Worm (Caenorhabditis elegans) whole organism, L4/young adult: Measurements from ENCODE around the gene aat-6.
"Not testable (repeated sequence)": the region's sequence is repeated elsewhere in the genome, so short reads cannot be mapped to it uniquely, and the experiment has no call there.

Experiments used
- W03F9.2 ChIP-seq: fragments of 150-350 bp; optimal IDR thresholded peaks from 2 replicates; lab custom pipeline; 2014; ENCODE audit warnings: missing biosample characterization, missing genetic modification characterization
- dao-5 ChIP-seq: sonication (generic microtip); optimal IDR thresholded peaks from 2 replicates; lab custom pipeline; 2016; ENCODE audit warnings: missing genotype, missing genetic modification characterization, moderate library complexity, missing compliant biosample characterization
- him-1 ChIP-seq: sonication (generic microtip); optimal IDR thresholded peaks from 2 replicates; lab custom pipeline; 2016; ENCODE audit warnings: missing genotype, missing genetic modification reagents, missing genetic modification characterization, missing compliant biosample characterization

The aat-6 gene

ce11 chrV:11497475-11497874 is 27.0 kb upstream of the aat-6 start:
- no peak for TF ChIP-seq him-1
- TF ChIP-seq dao-5 (tag; lab: Kevin White, UChicago) = no peak
- no peak for TF ChIP-seq W03F9.2 (tag; lab: Kevin White, UChicago)

ce11 chrV:11496283-11496682 is 25.8 kb upstream of the aat-6 start, which contains the start of gene htrl-1:
Gene htrl-1 (minus strand): TSS chrV:11496383.
- TF ChIP-seq him-1 (no peak), dao-5 (tag; lab: Kevin White, UChicago) (no peak), W03F9.2 (tag; lab: Kevin White, UChicago) (no peak)

ce11 chrV:11492456-11492855 is 22.0 kb upstream of the aat-6 start, which contains the start of gene T11F9.21:
Gene T11F9.21 (plus strand): TSS chrV:11492756.
- TF ChIP-seq him-1 (no peak), W03F9.2 (tag; lab: Kevin White, UChicago) (no peak), dao-5 (tag; lab: Kevin White, UChicago) (no peak)

ce11 chrV:11490382-11490781 is 19.9 kb upstream of the aat-6 start, which contains the start of gene dhs-19:
Gene dhs-19 (minus strand): TSS chrV:11490482.
- TF ChIP-seq dao-5 (tag; lab: Kevin White, UChicago) (no peak), him-1 (no peak), W03F9.2 (tag; lab: Kevin White, UChicago) (no peak)

- TF ChIP-seq W03F9.2 (tag; lab: Kevin White, UChicago) (no peak), dao-5 (tag; lab: Kevin White, UChicago) (no peak), him-1 (no peak)
These were observed 17.8 kb upstream of the aat-6 start for ce11 chrV:11488288-11488687.

ce11 chrV:11486680-11487079 is 16.2 kb upstream of the aat-6 start, which contains the start of gene T11F9.10:
Gene T11F9.10 (plus strand): TSS chrV:11486980.
- TF ChIP-seq W03F9.2 (tag; lab: Kevin White, UChicago) (no peak), him-1 (no peak), dao-5 (tag; lab: Kevin White, UChicago) (no peak)

- no peak for TF ChIP-seq W03F9.2 (tag; lab: Kevin White, UChicago)
- no peak for TF ChIP-seq him-1
- TF ChIP-seq dao-5 (tag; lab: Kevin White, UChicago) = no peak
These were observed 15.1 kb upstream of the aat-6 start, which contains the start of gene srh-1 for ce11 chrV:11485558-11485957. Gene srh-1 (plus strand): TSS chrV:11485858.

ce11 chrV:11484404-11484803 is 13.9 kb upstream of the aat-6 start:
- no peak for TF ChIP-seq dao-5 (tag; lab: Kevin White, UChicago)

- TF ChIP-seq him-1; W03F9.2 (tag; lab: Kevin White, UChicago); dao-5 (tag; lab: Kevin White, UChicago): not testable (repeated sequence)
These were observed 13.2 kb upstream of the aat-6 start, which contains the start of gene col-157 for ce11 chrV:11483580-11484092. Gene col-157 (plus strand): TSS chrV:11484042.

- TF ChIP-seq him-1; dao-5 (tag; lab: Kevin White, UChicago); W03F9.2 (tag; lab: Kevin White, UChicago): not testable (repeated sequence)
These were observed 10.3 kb upstream of the aat-6 start, which contains the start of gene T11F9.14 for ce11 chrV:11480734-11481133. Gene T11F9.14 (minus strand): TSS chrV:11480834.

- TF ChIP-seq him-1 (no peak), dao-5 (tag; lab: Kevin White, UChicago) (no peak), W03F9.2 (tag; lab: Kevin White, UChicago) (no peak)
These were observed 8.9 kb upstream of the aat-6 start, which contains the start of gene T11F9.22 for ce11 chrV:11479406-11479805. Gene T11F9.22 (plus strand): TSS chrV:11479706.

ce11 chrV:11475638-11476037 is 5.2 kb upstream of the aat-6 start, which contains the start of gene T11F9.7:
Gene T11F9.7 (plus strand): TSS chrV:11475938.
- not testable (repeated sequence) for TF ChIP-seq W03F9.2 (tag; lab: Kevin White, UChicago); him-1; dao-5 (tag; lab: Kevin White, UChicago)

ce11 chrV:11474399-11474798 is 3.9 kb upstream of the aat-6 start, which contains the start of gene nas-22:
Gene nas-22 (plus strand): TSS chrV:11474699.
- TF ChIP-seq dao-5 (tag; lab: Kevin White, UChicago) = no peak
- TF ChIP-seq W03F9.2 (tag; lab: Kevin White, UChicago) = no peak
- TF ChIP-seq him-1 = no peak

- TF ChIP-seq him-1 = no peak
- TF ChIP-seq dao-5 (tag; lab: Kevin White, UChicago) = no peak
- TF ChIP-seq W03F9.2 (tag; lab: Kevin White, UChicago) = no peak
These were observed 1.7 kb upstream of the aat-6 start, which contains the start of the genes nas-20 and nas-21 for ce11 chrV:11472209-11472608. Gene nas-20 (minus strand): TSS chrV:11472309. Gene nas-21 (plus strand): TSS chrV:11472564.
